Worm (Caenorhabditis elegans) whole organism, early embryonic: ENCODE data around the gene T05A8.2.

ENCODE experiments used
- ama-1 ChIP-seq: fragments of 150-350 bp; optimal IDR thresholded peaks from 2 replicates; lab custom pipeline; 2014
- hnd-1 ChIP-seq: sonication (generic microtip); optimal IDR thresholded peaks from 2 replicates; lab custom pipeline; 2016; ENCODE audit warnings: missing genetic modification characterization, missing compliant biosample characterization

- TF ChIP-seq ama-1, result no peak
- no peak for TF ChIP-seq hnd-1 (tag; lab: Kevin White, UChicago)
These were observed 12.4 kb downstream of the T05A8.2 start, which contains the start of gene sri-62 for ce11 chrII:2698378-2698777.
